Fruit fly (Drosophila melanogaster): ENCODE measurements around the gene CG3868.

CG3868 gene

dm6 chr3L:14427292-14427729 lies 24.8 kb upstream of the CG3868 start (continued):
- TF ChIP-seq CG14050 (GFP tag; IDR thresholded peaks at IDR 0.05) (no peak), CG5953 (GFP tag; IDR thresholded peaks at IDR 0.05) (no peak), tap (tag; optimal IDR thresholded peaks at IDR 0.05) (peak; percentile 33), NfI (GFP tag; optimal IDR thresholded peaks at IDR 0.05) (no peak), CG1832 (GFP tag; optimal IDR thresholded peaks at IDR 0.05) (no peak), CG8478 (optimal IDR thresholded peaks at IDR 0.05) (no peak), CG1792 (GFP tag; optimal IDR thresholded peaks at IDR 0.05) (no peak), lbe (GFP tag; optimal IDR thresholded peaks at IDR 0.05) (no peak), CG1233 (GFP tag; optimal IDR thresholded peaks at IDR 0.05) (no peak), CG31365 (tag; optimal IDR thresholded peaks at IDR 0.05) (no peak), en (GFP tag; optimal IDR thresholded peaks at IDR 0.05) (no peak), org-1 (GFP tag; optimal IDR thresholded peaks at IDR 0.05) (no peak), psq (GFP tag; optimal IDR thresholded peaks at IDR 0.05) (no peak), dmrt99B (tag; optimal IDR thresholded peaks at IDR 0.05) (no peak), HmgD (GFP tag; optimal IDR thresholded peaks at IDR 0.05) (no peak), mld (GFP tag; IDR thresholded peaks at IDR 0.05; ENCODE audit: partially characterized antibody) (no peak), CG6683 (GFP tag; optimal IDR thresholded peaks at IDR 0.05) (no peak), CTCF (GFP tag; optimal IDR thresholded peaks at IDR 0.05) (peak; percentile 20), croc (GFP tag; conservative IDR thresholded peaks at IDR 0.05) (no peak), MESR4 (GFP tag; optimal IDR thresholded peaks at IDR 0.05) (no peak), sc (optimal IDR thresholded peaks at IDR 0.05) (no peak), sc (GFP tag; optimal IDR thresholded peaks at IDR 0.05) (no peak), so (GFP tag; IDR thresholded peaks at IDR 0.05) (0 out of 3 replicates have a peak, but pooled peaks have one; percentile 24), Dll (GFP tag; IDR thresholded peaks at IDR 0.05; ENCODE audit: partially characterized antibody) (0 out of 4 replicates have a peak, but pooled peaks have one; percentile 41), Ravus (GFP tag; IDR thresholded peaks at IDR 0.05) (no peak), Poxn (GFP tag; IDR thresholded peaks at IDR 0.05) (no peak), nerfin-1 (tag; optimal IDR thresholded peaks at IDR 0.05) (no peak), phol (tag; optimal IDR thresholded peaks at IDR 0.05) (no peak), toy (GFP tag; IDR thresholded peaks at IDR 0.05) (no peak), CG7556 (GFP tag; optimal IDR thresholded peaks at IDR 0.05) (no peak), CG34422 (GFP tag; IDR thresholded peaks at IDR 0.05) (no peak), CG11695 (GFP tag; IDR thresholded peaks at IDR 0.05) (no peak; the same call in 2 of the 3 replicates), CG12299 (tag; optimal IDR thresholded peaks at IDR 0.05) (no peak), Rx (GFP tag; IDR thresholded peaks at IDR 0.05) (no peak), CG2678 (tag; optimal IDR thresholded peaks at IDR 0.05) (no peak), CG14014 (GFP tag; IDR thresholded peaks at IDR 0.05) (no peak), h (optimal IDR thresholded peaks at IDR 0.05) (no peak), ttk (GFP tag; IDR thresholded peaks at IDR 0.05) (no peak), tll (GFP tag; optimal IDR thresholded peaks at IDR 0.05) (no peak), CG11085 (GFP tag; IDR thresholded peaks at IDR 0.05) (no peak), ac (GFP tag; optimal IDR thresholded peaks at IDR 0.05) (no peak), bbx (GFP tag; IDR thresholded peaks at IDR 0.05; ENCODE audit: partially characterized antibody) (peak; percentile 60; the same call in 1 of the 2 replicates), CG3838 (GFP tag; optimal IDR thresholded peaks at IDR 0.05) (no peak), exex (tag; optimal IDR thresholded peaks at IDR 0.05) (no peak), CG12155 (GFP tag; optimal IDR thresholded peaks at IDR 0.05) (no peak), CG10565 (GFP tag; optimal IDR thresholded peaks at IDR 0.05) (no peak), Hey (tag; optimal IDR thresholded peaks at IDR 0.05) (no peak), Dp (GFP tag; optimal IDR thresholded peaks at IDR 0.05) (no peak), CG12391 (tag; optimal IDR thresholded peaks at IDR 0.05) (no peak), Abd-B (GFP tag; optimal IDR thresholded peaks at IDR 0.05) (no peak), z (GFP tag; IDR thresholded peaks at IDR 0.05) (0 out of 3 replicates have a peak, but pooled peaks have one; percentile 42), CG34224 (GFP tag; IDR thresholded peaks at IDR 0.05; ENCODE audit: partially characterized antibody) (no peak), CG8944 (GFP tag; optimal IDR thresholded peaks at IDR 0.05) (no peak)
